Fruit fly (Drosophila melanogaster) whole organism: ENCODE results near the gene CG13359.

Experiments used
- CG8478 ChIP-seq: fragments of >200 bp; optimal IDR thresholded peaks from 2 replicates; lab custom pipeline; 2018; ENCODE audit warnings: inconsistent platforms
- Dll ChIP-seq: fragments of >200 bp; optimal IDR thresholded peaks from 2 replicates; lab custom pipeline; 2017
- EcR ChIP-seq, 2 experiments: fragments of >200 bp; optimal IDR thresholded peaks; 2 replicates each; lab custom pipeline; 2017; ENCODE audit warnings: missing biosample characterization in 2 of 2, missing genetic modification characterization in 2 of 2, missing genetic modification reagents in 2 of 2
- pan ChIP-seq: fragments of >200 bp; optimal IDR thresholded peaks from 2 replicates; lab custom pipeline; 2017
- psq ChIP-seq: fragments of >200 bp; optimal IDR thresholded peaks from 2 replicates; lab custom pipeline; 2017
- usp ChIP-seq: fragments of >200 bp; optimal IDR thresholded peaks from 2 replicates; lab custom pipeline; 2017; ENCODE audit warnings: missing biosample characterization, missing genetic modification characterization, mixed read lengths

dm6 chrX:753553-753952 lies 49.7 kb downstream of the CG13359 start, which contains the start of gene CG13361:
- TF ChIP-seq usp (GFP tag; lab: Kevin White, UChicago): no peak
- TF ChIP-seq Dll (lab: Kevin White, UChicago): no peak
- no peak for TF ChIP-seq CG8478 (lab: Kevin White, UChicago)
- no peak for TF ChIP-seq psq
- no peak for TF ChIP-seq pan (lab: Kevin White, UChicago)
- TF ChIP-seq EcR (GFP tag; optimal IDR thresholded peaks at IDR 0.05; lab: Kevin White, UChicago): no peak
